Worm (Caenorhabditis elegans): Measurements from ENCODE around the gene mif-1.

- TF ChIP-seq dsc-1 (tag; optimal IDR thresholded peaks at IDR 0.05) = no peak
- no peak for TF ChIP-seq egl-13 (tag; optimal IDR thresholded peaks at IDR 0.05)
Observed at ce11 chrIII:11830522-11831489, 17.1 kb upstream of the mif-1 start.

Measured in whole organism, L1 larva.